Worm (Caenorhabditis elegans) whole organism, midembryonic: ENCODE measurements around the gene rars-1.
A peak's percentile ranks its signal among the peaks of the same experiment; 100 is the strongest.

Source experiments
- T22C8.4 ChIP-seq: fragments of 200-800 bp; sonication (Bioruptor generic); IDR thresholded peaks from 2 replicates; pipeline ENCODE4 v1.3.6; 2022; ENCODE audit warnings: missing genetic modification characterization, missing compliant biosample characterization
- cog-1 ChIP-seq: sonication (generic microtip); optimal IDR thresholded peaks from 2 replicates; lab custom pipeline; 2016; ENCODE audit warnings: missing genetic modification characterization, missing compliant biosample characterization
- flt-1 ChIP-seq: fragments of 200-800 bp; sonication (Bioruptor generic); IDR thresholded peaks from 2 replicates; pipeline ENCODE4 v1.3.6; 2022; ENCODE audit warnings: missing genetic modification characterization, missing compliant biosample characterization
- klf-2 ChIP-seq: fragments of 200-800 bp; sonication (Bioruptor generic); conservative IDR thresholded peaks from 2 replicates; pipeline ENCODE4 v1.3.6; 2022; ENCODE audit warnings: missing genetic modification reagents, missing genetic modification characterization, missing compliant biosample characterization
- med-1 ChIP-seq: sonication (generic microtip); optimal IDR thresholded peaks from 2 replicates; lab custom pipeline; 2017; ENCODE audit warnings: missing genetic modification characterization, mild to moderate bottlenecking, missing compliant biosample characterization, antibody characterized with exemption, missing genetic modification reagents; ENCODE audit not compliant: insufficient read depth
- ref-1 ChIP-seq: fragments of 200-800 bp; sonication (Bioruptor generic); conservative IDR thresholded peaks from 2 replicates; pipeline ENCODE4 v1.3.6; 2022; ENCODE audit warnings: missing genetic modification reagents, missing genetic modification characterization, missing compliant biosample characterization
- tab-1 ChIP-seq: fragments of 200-800 bp; sonication (Bioruptor generic); IDR thresholded peaks from 2 replicates; pipeline ENCODE4 v1.3.6; 2022; ENCODE audit warnings: missing genetic modification characterization, missing compliant biosample characterization
- ztf-23 ChIP-seq: fragments of 200-800 bp; sonication (Bioruptor generic); IDR thresholded peaks from 2 replicates; pipeline ENCODE4 v1.3.6; 2022; ENCODE audit warnings: missing genetic modification reagents, missing genetic modification characterization, missing compliant biosample characterization
- ztf-29 ChIP-seq: fragments of 200-800 bp; sonication (Bioruptor generic); IDR thresholded peaks from 2 replicates; pipeline ENCODE4 v1.3.6; 2022; ENCODE audit warnings: missing genetic modification reagents, missing genetic modification characterization, missing compliant biosample characterization

The rars-1 gene

ce11 chrIII:4887291-4887690 is 29.7 kb downstream of the rars-1 start, which contains the start of gene clec-6:
Gene clec-6, minus strand, starts transcription at chrIII:4887444.
- no peak for TF ChIP-seq ztf-23 (GFP tag; lab: Robert Waterston, UW)
- TF ChIP-seq med-1 = no peak
- no peak for TF ChIP-seq T22C8.4 (GFP tag; lab: Robert Waterston, UW)
- no peak for TF ChIP-seq flt-1
- no peak for TF ChIP-seq ref-1
- TF ChIP-seq ztf-29 (GFP tag; lab: Robert Waterston, UW) = no peak
- TF ChIP-seq cog-1 (tag; lab: Kevin White, UChicago) = no peak
- TF ChIP-seq klf-2 (GFP tag; lab: Robert Waterston, UW) = no peak
- no peak for TF ChIP-seq tab-1 (GFP tag; lab: Robert Waterston, UW)

- TF ChIP-seq cog-1 (tag; lab: Kevin White, UChicago) (no peak), med-1 (no peak), T22C8.4 (GFP tag; lab: Robert Waterston, UW) (no peak), flt-1 (no peak), ztf-23 (GFP tag; lab: Robert Waterston, UW) (no peak)
These were observed 33.5 kb downstream of the rars-1 start, which contains the start of gene clec-5 for ce11 chrIII:4883429-4883828. Gene clec-5, minus strand, starts transcription at chrIII:4883606.

DNA sequence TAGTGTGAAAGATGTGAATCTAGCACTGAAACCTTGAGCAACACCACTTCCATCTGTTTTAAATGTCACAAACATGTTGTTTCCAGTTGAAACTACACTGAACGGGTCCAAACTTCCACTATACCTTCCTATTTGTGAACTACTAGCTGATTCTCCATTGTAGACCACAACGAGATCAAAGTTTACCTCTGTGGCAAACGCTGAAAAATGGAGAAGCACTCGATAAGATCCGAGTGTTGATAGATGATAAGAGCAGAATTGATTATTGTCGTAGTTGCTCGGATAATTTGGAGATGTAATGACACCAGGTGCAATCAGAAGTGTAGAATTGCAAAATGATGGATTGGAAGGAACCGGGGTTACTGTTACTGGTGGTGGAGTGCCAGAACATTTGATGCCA is 35.0 kb downstream of the rars-1 start:
- no peak for TF ChIP-seq ztf-23 (GFP tag; lab: Robert Waterston, UW)
- TF ChIP-seq klf-2 (GFP tag; lab: Robert Waterston, UW) = no peak
- TF ChIP-seq ztf-29 (GFP tag; lab: Robert Waterston, UW) = no peak
- TF ChIP-seq med-1 = no peak
- no peak for TF ChIP-seq ref-1

ce11 chrIII:4879445-4879844 is 37.5 kb downstream of the rars-1 start, which contains the start of gene C35D10.1:
Gene C35D10.1, plus strand, starts transcription at chrIII:4879745.
- TF ChIP-seq tab-1 (GFP tag; lab: Robert Waterston, UW) (no peak), cog-1 (tag; lab: Kevin White, UChicago) (no peak), ztf-29 (GFP tag; lab: Robert Waterston, UW) (no peak), ztf-23 (GFP tag; lab: Robert Waterston, UW) (no peak), med-1 (no peak), flt-1 (no peak), ref-1 (no peak), klf-2 (GFP tag; lab: Robert Waterston, UW) (no peak), T22C8.4 (GFP tag; lab: Robert Waterston, UW) (no peak)

DNA sequence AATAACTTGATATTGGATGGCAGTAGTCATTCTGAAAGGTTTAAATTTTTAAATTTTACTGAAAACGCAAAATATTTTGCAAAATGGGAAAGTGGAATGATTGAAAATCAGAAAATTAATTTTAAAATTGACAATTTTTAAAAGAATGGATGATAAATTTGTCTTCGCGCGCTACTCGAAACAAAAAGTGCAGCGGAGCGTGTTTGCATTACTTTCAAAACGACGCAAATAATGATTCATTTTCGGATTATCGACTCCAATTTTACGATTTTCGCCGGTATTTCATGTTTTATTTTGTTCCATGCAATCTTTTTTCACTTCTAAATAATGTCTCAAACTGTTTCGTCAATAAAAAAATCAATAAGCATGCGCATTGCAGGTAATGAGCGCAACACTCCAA is 38.7 kb downstream of the rars-1 start, which contains the start of the genes tost-1 and arx-6:
TSS of gene tost-1 (minus strand) at position 31 of the 400 bp plus-strand sequence.
TSS of gene arx-6 (plus strand) at position 378 of the 400 bp plus-strand sequence.
- TF ChIP-seq T22C8.4 (GFP tag; lab: Robert Waterston, UW) = 0 out of 2 replicates have a peak, but pooled peaks have one; percentile 5
- TF ChIP-seq tab-1 (GFP tag; lab: Robert Waterston, UW) = no peak

- TF ChIP-seq T22C8.4 (GFP tag; lab: Robert Waterston, UW) = no peak
- TF ChIP-seq ztf-23 (GFP tag; lab: Robert Waterston, UW) = no peak
- TF ChIP-seq ztf-29 (GFP tag; lab: Robert Waterston, UW) = no peak
- TF ChIP-seq med-1 = no peak
- TF ChIP-seq klf-2 (GFP tag; lab: Robert Waterston, UW) = no peak
- TF ChIP-seq tab-1 (GFP tag; lab: Robert Waterston, UW) = no peak
- no peak for TF ChIP-seq ref-1
- no peak for TF ChIP-seq cog-1 (tag; lab: Kevin White, UChicago)
- TF ChIP-seq flt-1 = no peak
These were observed 41.3 kb downstream of the rars-1 start for ce11 chrIII:4875663-4876062.

DNA sequence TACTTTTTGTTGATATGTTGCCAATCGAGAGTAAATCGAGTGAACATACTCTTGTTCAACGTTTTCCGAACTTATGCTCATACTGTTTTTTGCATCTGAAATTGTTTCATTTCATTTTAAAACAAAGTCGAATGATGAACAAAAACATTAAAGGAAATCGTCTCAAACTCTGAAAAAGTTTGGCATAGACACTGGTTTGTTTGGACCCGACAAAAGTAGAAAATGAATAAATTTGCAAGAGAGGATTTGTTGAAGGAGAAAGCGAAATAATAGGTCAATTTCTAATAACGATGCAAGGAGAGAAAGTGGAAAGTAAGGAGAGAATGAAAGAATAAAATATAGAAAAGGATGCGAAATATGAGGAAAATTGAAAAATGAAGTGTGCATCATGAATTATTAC is 42.3 kb downstream of the rars-1 start, which contains the start of gene C35D10.12:
TSS of gene C35D10.12 (minus strand) at position 101 of the 400 bp plus-strand sequence.
- TF ChIP-seq med-1 (no peak), T22C8.4 (GFP tag; lab: Robert Waterston, UW) (no peak), tab-1 (GFP tag; lab: Robert Waterston, UW) (no peak), ref-1 (no peak), ztf-29 (GFP tag; lab: Robert Waterston, UW) (no peak), cog-1 (tag; lab: Kevin White, UChicago) (no peak), flt-1 (no peak), klf-2 (GFP tag; lab: Robert Waterston, UW) (no peak), ztf-23 (GFP tag; lab: Robert Waterston, UW) (no peak)

- TF ChIP-seq cog-1 (tag; lab: Kevin White, UChicago) (no peak), ztf-29 (GFP tag; lab: Robert Waterston, UW) (no peak), tab-1 (GFP tag; lab: Robert Waterston, UW) (no peak), T22C8.4 (GFP tag; lab: Robert Waterston, UW) (no peak), ref-1 (no peak), med-1 (no peak), flt-1 (no peak), klf-2 (GFP tag; lab: Robert Waterston, UW) (no peak), ztf-23 (GFP tag; lab: Robert Waterston, UW) (no peak)
These were observed 43.6 kb downstream of the rars-1 start for ce11 chrIII:4873395-4873794.

- TF ChIP-seq flt-1 (no peak), klf-2 (GFP tag; lab: Robert Waterston, UW) (no peak), med-1 (no peak), ztf-29 (GFP tag; lab: Robert Waterston, UW) (no peak), ztf-23 (GFP tag; lab: Robert Waterston, UW) (no peak), T22C8.4 (GFP tag; lab: Robert Waterston, UW) (no peak), ref-1 (no peak), tab-1 (GFP tag; lab: Robert Waterston, UW) (no peak), cog-1 (tag; lab: Kevin White, UChicago) (no peak)
These were observed 46.5 kb downstream of the rars-1 start, which contains the start of gene gipc-1 for ce11 chrIII:4870478-4870877. Gene gipc-1, plus strand, starts transcription at chrIII:4870778.

DNA sequence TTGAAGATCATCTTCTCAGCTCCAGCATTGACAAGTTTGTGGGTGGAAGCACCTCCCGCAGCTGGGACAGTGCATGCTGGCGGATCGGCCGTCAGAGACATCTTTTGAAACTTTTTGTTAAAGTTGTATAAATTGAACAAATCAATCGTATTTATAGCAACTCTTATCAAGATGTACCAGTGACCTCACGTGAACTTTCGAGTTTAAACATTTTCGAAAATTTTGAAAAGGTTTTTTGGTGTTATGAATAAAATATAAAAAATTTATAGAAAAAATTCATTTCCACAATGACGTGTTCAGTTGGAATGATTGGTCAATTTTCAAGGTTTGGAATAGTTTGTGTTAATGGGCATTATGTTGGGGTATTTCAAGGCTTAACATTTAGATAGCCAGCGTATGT is 48.3 kb downstream of the rars-1 start, which contains the start of the genes msd-4 and C35D10.3:
TSS of gene msd-4 (minus strand) at position 101 of the 400 bp plus-strand sequence.
TSS of gene C35D10.3 (plus strand) at position 279 of the 400 bp plus-strand sequence.
- TF ChIP-seq tab-1 (GFP tag; lab: Robert Waterston, UW) (no peak), T22C8.4 (GFP tag; lab: Robert Waterston, UW) (no peak), ztf-29 (GFP tag; lab: Robert Waterston, UW) (no peak), cog-1 (tag; lab: Kevin White, UChicago) (no peak), ztf-23 (GFP tag; lab: Robert Waterston, UW) (no peak), flt-1 (no peak), ref-1 (no peak), klf-2 (GFP tag; lab: Robert Waterston, UW) (no peak), med-1 (no peak)
